Fruit fly (Drosophila melanogaster) whole organism, embryonic: ENCODE measurements around the gene dsx-c73A.

Experiments used
- Aef1 ChIP-seq: fragments of 200-800 bp; sonication (Bioruptor generic); IDR thresholded peaks from 3 replicates; pipeline ENCODE4 v1.3.6; 2022; ENCODE audit warnings: missing biosample characterization, missing genetic modification characterization
- BEAF-32 ChIP-seq: fragments of 200-800 bp; sonication (Bioruptor generic); optimal IDR thresholded peaks from 3 replicates; lab custom pipeline; 2017; ENCODE audit warnings: missing biosample characterization, missing genetic modification characterization, mild to moderate bottlenecking, moderate library complexity, missing genetic modification reagents
- Bgb ChIP-seq: fragments of 200-800 bp; sonication (Bioruptor generic); IDR thresholded peaks from 2 replicates; pipeline ENCODE4 v1.3.6; 2022; ENCODE audit warnings: missing biosample characterization, missing genetic modification characterization; ENCODE audit not compliant: partially characterized antibody
- CG10209 ChIP-seq: fragments of 200-800 bp; sonication (Bioruptor generic); optimal IDR thresholded peaks from 3 replicates; lab custom pipeline; 2017; ENCODE audit warnings: missing biosample characterization, mild to moderate bottlenecking, missing genetic modification characterization, missing genetic modification reagents
- CG11398 ChIP-seq: fragments of 200-800 bp; sonication (Bioruptor generic); optimal IDR thresholded peaks from 2 replicates; lab custom pipeline; 2016; ENCODE audit warnings: missing biosample characterization, missing genetic modification characterization
- CG11695 ChIP-seq: fragments of 200-800 bp; sonication (Bioruptor generic); IDR thresholded peaks from 3 replicates; pipeline ENCODE4 v1.3.6; 2022; ENCODE audit warnings: missing biosample characterization, missing genetic modification characterization
- CG11723 ChIP-seq: fragments of 200-800 bp; sonication (Bioruptor generic); optimal IDR thresholded peaks from 2 replicates; lab custom pipeline; 2017; ENCODE audit warnings: missing biosample characterization, mild to moderate bottlenecking, missing genetic modification characterization
- CG12744 ChIP-seq: fragments of 200-800 bp; sonication (Bioruptor generic); optimal IDR thresholded peaks from 2 replicates; lab custom pipeline; 2016; ENCODE audit warnings: missing biosample characterization, missing genetic modification characterization
- CG12942 ChIP-seq: fragments of 200-800 bp; sonication (Bioruptor generic); optimal IDR thresholded peaks from 3 replicates; lab custom pipeline; 2016; ENCODE audit warnings: missing biosample characterization, missing genetic modification characterization
- CG13775 ChIP-seq: fragments of 200-800 bp; sonication (Bioruptor generic); optimal IDR thresholded peaks from 3 replicates; lab custom pipeline; 2017; ENCODE audit warnings: missing biosample characterization, mild to moderate bottlenecking, missing genetic modification characterization
- CG14667 ChIP-seq: fragments of 200-800 bp; sonication (Bioruptor generic); IDR thresholded peaks from 2 replicates; pipeline ENCODE4 v1.3.6; 2022; ENCODE audit warnings: missing biosample characterization, missing genetic modification characterization
- CG15601 ChIP-seq: fragments of 200-800 bp; sonication (Bioruptor generic); optimal IDR thresholded peaks from 3 replicates; lab custom pipeline; 2019; ENCODE audit warnings: missing biosample characterization, mild to moderate bottlenecking, missing genetic modification characterization, moderate library complexity
- CG1792 ChIP-seq: fragments of 200-800 bp; sonication (Bioruptor generic); optimal IDR thresholded peaks from 2 replicates; lab custom pipeline; 2016; ENCODE audit warnings: missing biosample characterization, missing genetic modification characterization
- CG18619 ChIP-seq: fragments of 200-800 bp; sonication (Bioruptor generic); optimal IDR thresholded peaks from 3 replicates; lab custom pipeline; 2017; ENCODE audit warnings: missing biosample characterization, mild to moderate bottlenecking, missing genetic modification characterization
- CG2116 ChIP-seq: fragments of 200-800 bp; sonication (Bioruptor generic); optimal IDR thresholded peaks from 3 replicates; lab custom pipeline; 2018; ENCODE audit warnings: missing biosample characterization, mild to moderate bottlenecking, missing genetic modification characterization
- CG2202 ChIP-seq: fragments of 200-800 bp; sonication (Bioruptor generic); optimal IDR thresholded peaks from 2 replicates; lab custom pipeline; 2018; ENCODE audit warnings: missing biosample characterization, mild to moderate bottlenecking, missing genetic modification characterization
- CG3281 ChIP-seq: fragments of 200-800 bp; sonication (Bioruptor generic); optimal IDR thresholded peaks from 3 replicates; lab custom pipeline; 2017; ENCODE audit warnings: missing biosample characterization, mild to moderate bottlenecking, missing genetic modification characterization
- CG43689 ChIP-seq: fragments of 200-800 bp; sonication (Bioruptor generic); IDR thresholded peaks from 2 replicates; pipeline ENCODE4 v1.3.6; 2022; ENCODE audit warnings: missing biosample characterization, missing genetic modification characterization
- CG6175 ChIP-seq: fragments of 200-800 bp; sonication (Bioruptor generic); IDR thresholded peaks from 3 replicates; pipeline ENCODE4 v1.3.6; 2022; ENCODE audit warnings: missing biosample characterization, missing genetic modification characterization
- CG7928 ChIP-seq: fragments of 200-800 bp; sonication (Bioruptor generic); optimal IDR thresholded peaks from 2 replicates; lab custom pipeline; 2017; ENCODE audit warnings: missing biosample characterization, mild to moderate bottlenecking, missing genetic modification characterization
- CG9876 ChIP-seq: fragments of 200-800 bp; sonication (Bioruptor generic); optimal IDR thresholded peaks from 2 replicates; lab custom pipeline; 2016; ENCODE audit warnings: missing biosample characterization, missing genetic modification characterization
- D19B ChIP-seq: fragments of 200-800 bp; sonication (Bioruptor generic); optimal IDR thresholded peaks from 2 replicates; lab custom pipeline; 2017; ENCODE audit warnings: missing biosample characterization, mild to moderate bottlenecking, missing genetic modification characterization
- E2f2 ChIP-seq: fragments of 200-800 bp; sonication (Bioruptor generic); IDR thresholded peaks from 2 replicates; pipeline ENCODE4 v1.3.6; 2022; ENCODE audit warnings: missing biosample characterization, missing genetic modification characterization
- Sin3A ChIP-seq: fragments of >200 bp; optimal IDR thresholded peaks from 2 replicates; lab custom pipeline; 2018
- Ssrp ChIP-seq: fragments of 200-800 bp; sonication (Bioruptor generic); optimal IDR thresholded peaks from 2 replicates; lab custom pipeline; 2018; ENCODE audit warnings: missing biosample characterization, mild to moderate bottlenecking, missing genetic modification characterization, moderate library complexity
- Tbp ChIP-seq: fragments of >200 bp; optimal IDR thresholded peaks from 2 replicates; lab custom pipeline; 2018; ENCODE audit warnings: missing biosample characterization, missing genetic modification characterization
- cg ChIP-seq: fragments of 200-800 bp; sonication (Bioruptor generic); optimal IDR thresholded peaks from 3 replicates; lab custom pipeline; 2019; ENCODE audit warnings: missing biosample characterization, mild to moderate bottlenecking, missing genetic modification characterization, moderate library complexity
- chif ChIP-seq, 2 experiments: fragments of 200-800 bp; sonication (Bioruptor generic); optimal IDR thresholded peaks; 3 replicates each; lab custom pipeline; 2016; ENCODE audit warnings: missing biosample characterization in 2 of 2, missing genetic modification characterization in 2 of 2
- danr ChIP-seq: fragments of 200-800 bp; sonication (Bioruptor generic); IDR thresholded peaks from 2 replicates; pipeline ENCODE4 v1.3.6; 2022; ENCODE audit warnings: missing biosample characterization, missing genetic modification characterization
- dimm ChIP-seq: fragments of 200-800 bp; sonication (Bioruptor generic); IDR thresholded peaks from 2 replicates; pipeline ENCODE4 v1.3.6; 2022; ENCODE audit warnings: missing biosample characterization, missing genetic modification characterization
- esg ChIP-seq: fragments of 200-800 bp; sonication (Bioruptor generic); conservative IDR thresholded peaks from 2 replicates; pipeline ENCODE4 v1.3.6; 2022; ENCODE audit warnings: missing biosample characterization, missing genetic modification characterization
- fd3F ChIP-seq: fragments of 200-800 bp; sonication (Bioruptor generic); optimal IDR thresholded peaks from 2 replicates; lab custom pipeline; 2018; ENCODE audit warnings: missing biosample characterization, mild to moderate bottlenecking, missing genetic modification characterization, moderate library complexity
- fd64A ChIP-seq: fragments of 200-800 bp; sonication (Bioruptor generic); optimal IDR thresholded peaks from 3 replicates; lab custom pipeline; 2018; ENCODE audit warnings: missing biosample characterization, mild to moderate bottlenecking, missing genetic modification characterization
- fd96Cb ChIP-seq: fragments of 200-800 bp; sonication (Bioruptor generic); optimal IDR thresholded peaks from 2 replicates; lab custom pipeline; 2018; ENCODE audit warnings: missing biosample characterization, mild to moderate bottlenecking, missing genetic modification characterization, moderate library complexity
- gro ChIP-seq: fragments of 200-800 bp; sonication (Bioruptor generic); optimal IDR thresholded peaks from 2 replicates; lab custom pipeline; 2016; ENCODE audit warnings: missing biosample characterization, missing genetic modification characterization
- hbn ChIP-seq: fragments of 200-800 bp; sonication (Bioruptor generic); IDR thresholded peaks from 2 replicates; pipeline ENCODE4 v1.3.6; 2022; ENCODE audit warnings: missing biosample characterization, missing genetic modification characterization; ENCODE audit not compliant: partially characterized antibody
- ind ChIP-seq: fragments of 200-800 bp; sonication (Bioruptor generic); optimal IDR thresholded peaks from 3 replicates; lab custom pipeline; 2016; ENCODE audit warnings: missing biosample characterization, missing genetic modification characterization
- lov ChIP-seq, 2 experiments: fragments of 200-800 bp in 1 of 2; fragments of >200 bp in 1 of 2; sonication (Bioruptor generic) in 1 of 2; IDR thresholded peaks in 1 of 2; optimal IDR thresholded peaks in 1 of 2; 2 replicates in 1 of 2; 3 replicates in 1 of 2; pipeline versions ENCODE4 v1.3.6 to Lab custom; 2017 to 2022; ENCODE audit warnings: missing biosample characterization in 1 of 2, missing genetic modification characterization in 1 of 2
- maf-S ChIP-seq: fragments of 200-800 bp; sonication (Bioruptor generic); optimal IDR thresholded peaks from 2 replicates; lab custom pipeline; 2016; ENCODE audit warnings: missing biosample characterization, missing genetic modification characterization
- nerfin-2 ChIP-seq: fragments of 200-800 bp; sonication (Bioruptor generic); IDR thresholded peaks from 2 replicates; pipeline ENCODE4 v1.3.6; 2022; ENCODE audit warnings: missing biosample characterization, missing genetic modification characterization; ENCODE audit not compliant: partially characterized antibody
- pan ChIP-seq, 4 experiments: fragments of >200 bp in 3 of 4; fragments of 200-800 bp in 1 of 4; sonication (Bioruptor generic) in 1 of 4; optimal IDR thresholded peaks in 3 of 4; IDR thresholded peaks in 1 of 4; 2 replicates each; pipeline versions ENCODE4 v1.3.6 to Lab custom; 2017 to 2022; ENCODE audit warnings: missing biosample characterization in 2 of 4, missing genetic modification characterization in 2 of 4, mixed read lengths in 1 of 4
- pfk ChIP-seq: fragments of 200-800 bp; sonication (Bioruptor generic); optimal IDR thresholded peaks from 2 replicates; lab custom pipeline; 2018; ENCODE audit warnings: missing biosample characterization, mild to moderate bottlenecking, missing genetic modification characterization, moderate library complexity
- salm ChIP-seq: fragments of 200-800 bp; sonication (Bioruptor generic); optimal IDR thresholded peaks from 2 replicates; lab custom pipeline; 2018; ENCODE audit warnings: missing biosample characterization, mild to moderate bottlenecking, missing genetic modification characterization
- slbo ChIP-seq: fragments of 200-800 bp; sonication (Bioruptor generic); IDR thresholded peaks from 2 replicates; pipeline ENCODE4 v1.3.6; 2022; ENCODE audit warnings: missing biosample characterization, missing genetic modification characterization
- sr ChIP-seq: fragments of 200-800 bp; sonication (Bioruptor generic); IDR thresholded peaks from 3 replicates; pipeline ENCODE4 v1.3.6; 2022; ENCODE audit warnings: missing biosample characterization, missing genetic modification characterization
- ssp ChIP-seq: fragments of 200-800 bp; sonication (Bioruptor generic); IDR thresholded peaks from 2 replicates; pipeline ENCODE4 v1.3.6; 2022; ENCODE audit warnings: missing biosample characterization, missing genetic modification characterization
- sug ChIP-seq: fragments of 200-800 bp; optimal IDR thresholded peaks from 2 replicates; lab custom pipeline; 2019; ENCODE audit warnings: missing biosample characterization, mild to moderate bottlenecking, missing genetic modification characterization, moderate library complexity
- ttk ChIP-seq: fragments of 200-800 bp; sonication (Bioruptor generic); IDR thresholded peaks from 2 replicates; pipeline ENCODE4 v2.1.2; 2022; ENCODE audit warnings: missing biosample characterization, missing genetic modification characterization

Gene dsx-c73A

DNA sequence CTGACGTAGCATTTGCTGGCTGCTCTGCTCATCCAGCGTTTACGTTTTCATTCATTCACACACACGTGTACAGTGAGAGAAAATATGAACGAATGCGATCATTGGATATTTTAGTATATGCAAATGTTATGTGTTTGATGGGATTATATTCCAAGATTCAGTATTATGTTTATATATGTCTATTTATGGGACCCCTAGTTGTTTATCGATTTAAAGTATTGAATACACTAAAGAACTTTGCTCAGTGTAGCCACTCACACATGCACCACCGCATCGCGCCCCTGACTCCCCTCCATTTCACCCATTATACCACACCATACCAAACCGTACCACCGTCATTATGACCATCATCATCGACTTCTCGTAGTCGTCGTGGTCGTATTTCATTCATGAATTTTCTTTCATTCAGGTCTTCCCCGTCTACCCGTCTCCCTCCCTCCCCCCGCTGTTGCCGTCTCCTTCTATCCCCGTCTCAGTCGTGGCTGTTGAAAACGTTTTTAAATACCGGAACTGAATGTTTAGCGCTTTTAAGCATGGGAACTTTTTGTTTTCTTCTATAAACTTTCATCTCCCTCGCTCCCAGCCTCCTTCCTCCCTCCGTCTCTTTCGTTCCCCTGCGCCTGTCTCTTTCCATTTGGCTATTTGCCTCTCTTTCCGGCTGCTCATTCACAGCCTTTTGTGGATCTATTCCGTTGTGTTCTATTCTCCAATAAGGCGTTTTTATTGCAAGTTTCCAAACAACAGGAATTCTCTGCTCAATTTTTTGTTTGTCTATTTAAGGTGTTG, 28.8 kb upstream of the dsx-c73A start (continued):
- TF ChIP-seq Tbp (GFP tag; lab: Kevin White, UChicago) (no peak), dimm (GFP tag; lab: Robert Waterston, UW) (peak; percentile 94), ind (peak; percentile 95), CG12744 (GFP tag; lab: Kevin White, UChicago) (peak; percentile 94), D19B (GFP tag; lab: Kevin White, UChicago) (peak; percentile 74), CG6175 (peak; percentile 85), gro (peak; percentile 52), hbn (no peak), ssp (GFP tag; lab: Robert Waterston, UW) (peak; percentile 92), BEAF-32 (GFP tag; lab: Kevin White, UChicago) (peak; percentile 7), CG43689 (peak; percentile 81), CG10209 (GFP tag; lab: Kevin White, UChicago) (peak; percentile 96), CG1792 (GFP tag; lab: Kevin White, UChicago) (peak; percentile 94), lov (optimal IDR thresholded peaks at IDR 0.05; lab: Kevin White, UChicago) (no peak), lov (GFP tag; IDR thresholded peaks at IDR 0.05; lab: Robert Waterston, UW) (peak; percentile 97), fd96Cb (tag; lab: Kevin White, UChicago) (peak; percentile 99), maf-S (GFP tag; lab: Kevin White, UChicago) (peak; percentile 93), chif (GFP tag; optimal IDR thresholded peaks at IDR 0.05; lab: Kevin White, UChicago) (peak; percentile 98 to 99), CG11695 (GFP tag; lab: Robert Waterston, UW) (peak; percentile 95), danr (GFP tag; lab: Robert Waterston, UW) (peak; percentile 91), pan (optimal IDR thresholded peaks at IDR 0.05; lab: Kevin White, UChicago) (no peak), pan (GFP tag; optimal IDR thresholded peaks at IDR 0.05 in 1 of 2, IDR thresholded peaks at IDR 0.05 in 1 of 2) (peak in 1 of 2 experiments; percentile 96), CG13775 (GFP tag; lab: Kevin White, UChicago) (peak; percentile 94), nerfin-2 (GFP tag; lab: Robert Waterston, UW) (no peak), sr (GFP tag; lab: Robert Waterston, UW) (peak; percentile 88), ttk (peak; percentile 97), slbo (GFP tag; lab: Robert Waterston, UW) (peak; percentile 95), fd3F (peak; percentile 90), Bgb (GFP tag; lab: Robert Waterston, UW) (no peak; the same call in 1 of the 2 replicates), CG9876 (peak; percentile 88), CG14667 (GFP tag; lab: Robert Waterston, UW) (peak; percentile 94), fd64A (GFP tag; lab: Kevin White, UChicago) (peak; percentile 97), CG7928 (GFP tag; lab: Kevin White, UChicago) (peak; percentile 66), CG12942 (peak; percentile 95), CG11723 (peak; percentile 95), sug (tag; lab: Kevin White, UChicago) (peak; percentile 88), CG15601 (tag; lab: Kevin White, UChicago) (peak; percentile 97), E2f2 (GFP tag; lab: Robert Waterston, UW) (peak; percentile 79), Aef1 (GFP tag; lab: Robert Waterston, UW) (peak; percentile 94), salm (tag; lab: Kevin White, UChicago) (peak; percentile 95), pfk (GFP tag; lab: Kevin White, UChicago) (no peak), CG18619 (GFP tag; lab: Kevin White, UChicago) (peak; percentile 94), CG2116 (GFP tag; lab: Kevin White, UChicago) (peak; percentile 78), CG11398 (GFP tag; lab: Kevin White, UChicago) (peak; percentile 94), cg (peak; percentile 81), CG2202 (peak; percentile 98), Ssrp (tag; lab: Kevin White, UChicago) (peak; percentile 98), Sin3A (no peak), esg (GFP tag; lab: Robert Waterston, UW) (peak; percentile 96), CG3281 (GFP tag; lab: Kevin White, UChicago) (peak; percentile 92)
